Worm (Caenorhabditis elegans): ENCODE results near the gene actl-1.

Gene actl-1

ce11 chrX:6509813-6510212 lies 10.2 kb upstream of the actl-1 start:
- no peak for TF ChIP-seq mxl-3 (GFP tag; optimal IDR thresholded peaks at IDR 0.05)
- TF ChIP-seq aha-1 (tag): peak; percentile 65
- no peak for TF ChIP-seq aly-2 (tag; optimal IDR thresholded peaks at IDR 0.05)
- peak; percentile 75; the same call in 1 of the 2 replicates for TF ChIP-seq php-3 (GFP tag; IDR thresholded peaks at IDR 0.05)
- TF ChIP-seq ZK546.5 (tag; optimal IDR thresholded peaks at IDR 0.05): no peak
- 0 out of 2 replicates have a peak, but pooled peaks have one; percentile 7 for TF ChIP-seq dmd-6 (GFP tag; IDR thresholded peaks at IDR 0.05)
- no peak for TF ChIP-seq cey-2 (tag; optimal IDR thresholded peaks at IDR 0.05; ENCODE audit: borderline replicate concordance, insufficient read depth)
- peak in 1 of 2 experiments; percentile 66 for TF ChIP-seq daf-16 (GFP tag; optimal IDR thresholded peaks at IDR 0.05)
- TF ChIP-seq daf-16 (tag; optimal IDR thresholded peaks at IDR 0.05): peak; percentile 86
- no peak for TF ChIP-seq lin-39 (tag; optimal IDR thresholded peaks at IDR 0.05)
- no peak for TF ChIP-seq Y105C5A.15 (GFP tag; IDR thresholded peaks at IDR 0.05)
- TF ChIP-seq T20F7.1 (GFP tag; optimal IDR thresholded peaks at IDR 0.05): no peak
- no peak for TF ChIP-seq nhr-6 (tag; optimal IDR thresholded peaks at IDR 0.05)
- TF ChIP-seq unc-62 (GFP tag; optimal IDR thresholded peaks at IDR 0.05 in 1 of 2): peak in 1 of 2 experiments; percentile 89
- no peak for TF ChIP-seq unc-62 (tag; optimal IDR thresholded peaks at IDR 0.05)
- no peak for TF ChIP-seq nhr-10 (tag; optimal IDR thresholded peaks at IDR 0.05)
- TF ChIP-seq hlh-11 (tag; optimal IDR thresholded peaks at IDR 0.05): peak; percentile 43
- TF ChIP-seq F49E8.2 (tag; optimal IDR thresholded peaks at IDR 0.05; ENCODE audit: borderline replicate concordance): no peak
- no peak for TF ChIP-seq attf-4 (tag; optimal IDR thresholded peaks at IDR 0.05)
- no peak for TF ChIP-seq F10B5.3 (tag; optimal IDR thresholded peaks at IDR 0.05)
- peak; percentile 24 for TF ChIP-seq nhr-11 (tag; optimal IDR thresholded peaks at IDR 0.05)
- TF ChIP-seq skn-1 (tag; optimal IDR thresholded peaks at IDR 0.05): no peak
- TF ChIP-seq ztf-7 (tag; optimal IDR thresholded peaks at IDR 0.05): no peak
- TF ChIP-seq F37D6.2 (tag; optimal IDR thresholded peaks at IDR 0.05): no peak
- no peak for TF ChIP-seq ceh-62 (tag; optimal IDR thresholded peaks at IDR 0.05)
- no peak for TF ChIP-seq Y75B8A.6 (GFP tag; IDR thresholded peaks at IDR 0.05)
- TF ChIP-seq dve-1 (tag; optimal IDR thresholded peaks at IDR 0.05; ENCODE audit: insufficient read depth): peak; percentile 19
- TF ChIP-seq F26F4.8 (GFP tag; conservative IDR thresholded peaks at IDR 0.05): no peak
- peak; percentile 25 for TF ChIP-seq hlh-30 (tag; optimal IDR thresholded peaks at IDR 0.05; ENCODE audit: insufficient read depth)
- no peak for TF ChIP-seq jun-1 (tag; optimal IDR thresholded peaks at IDR 0.05)
- TF ChIP-seq mxl-2 (GFP tag; conservative IDR thresholded peaks at IDR 0.05): no peak

- TF ChIP-seq unc-62 (GFP tag; optimal IDR thresholded peaks at IDR 0.05 in 1 of 2) (peak in 1 of 2 experiments; percentile 96), unc-62 (tag; optimal IDR thresholded peaks at IDR 0.05) (no peak), ceh-20 (GFP tag; IDR thresholded peaks at IDR 0.05) (no peak)
These were observed 8.1 kb upstream of the actl-1 start for ce11 chrX:6507734-6508133.

ce11 chrX:6505662-6506061 lies 6.0 kb upstream of the actl-1 start, which contains the start of gene glr-8:
glr-8 (plus strand) TSS chrX:6505980.
- TF ChIP-seq php-3 (GFP tag; IDR thresholded peaks at IDR 0.05): no peak
- no peak for TF ChIP-seq unc-39 (tag; optimal IDR thresholded peaks at IDR 0.05)
- no peak for TF ChIP-seq snpc-1.2 (GFP tag; IDR thresholded peaks at IDR 0.05)
- no peak for TF ChIP-seq lim-7 (GFP tag; IDR thresholded peaks at IDR 0.05)
- TF ChIP-seq spr-3 (GFP tag; optimal IDR thresholded peaks at IDR 0.05): no peak
- TF ChIP-seq hif-1 (tag; optimal IDR thresholded peaks at IDR 0.05): no peak
- TF ChIP-seq zfp-2 (tag; optimal IDR thresholded peaks at IDR 0.05): no peak
- TF ChIP-seq daf-16 (GFP tag; optimal IDR thresholded peaks at IDR 0.05): no peak
- peak; percentile 19 for TF ChIP-seq daf-16 (tag; optimal IDR thresholded peaks at IDR 0.05)
- no peak for TF ChIP-seq hlh-11 (tag; optimal IDR thresholded peaks at IDR 0.05)
- TF ChIP-seq hlh-30 (tag; optimal IDR thresholded peaks at IDR 0.05; ENCODE audit: insufficient read depth): peak; percentile 55
- TF ChIP-seq dve-1 (tag; optimal IDR thresholded peaks at IDR 0.05; ENCODE audit: insufficient read depth): peak; percentile 35
- TF ChIP-seq lin-15B (tag; optimal IDR thresholded peaks at IDR 0.05): no peak
- no peak for TF ChIP-seq ztf-7 (tag; optimal IDR thresholded peaks at IDR 0.05)
- TF ChIP-seq aha-1 (tag): peak; percentile 54
- no peak for TF ChIP-seq lsy-2 (tag; optimal IDR thresholded peaks at IDR 0.05)
- peak in 1 of 2 experiments; percentile 5 for TF ChIP-seq mdl-1 (tag; optimal IDR thresholded peaks at IDR 0.05)
- TF ChIP-seq F37D6.2 (tag; optimal IDR thresholded peaks at IDR 0.05): no peak
- no peak for TF ChIP-seq tra-1 (GFP tag; IDR thresholded peaks at IDR 0.05)
- no peak for TF ChIP-seq nhr-6 (tag; optimal IDR thresholded peaks at IDR 0.05)
- no peak for TF ChIP-seq lin-13 (GFP tag; optimal IDR thresholded peaks at IDR 0.05)
- TF ChIP-seq nhr-237 (tag; optimal IDR thresholded peaks at IDR 0.05): no peak
- TF ChIP-seq ceh-62 (tag; optimal IDR thresholded peaks at IDR 0.05): no peak
- TF ChIP-seq dmd-8 (GFP tag; IDR thresholded peaks at IDR 0.05): no peak
- no peak for TF ChIP-seq mxl-2 (GFP tag; conservative IDR thresholded peaks at IDR 0.05)
- TF ChIP-seq jun-1 (tag; optimal IDR thresholded peaks at IDR 0.05): no peak
- no peak for TF ChIP-seq nhr-11 (tag; optimal IDR thresholded peaks at IDR 0.05)
- peak in 1 of 2 experiments; percentile 2 for TF ChIP-seq unc-62 (GFP tag; optimal IDR thresholded peaks at IDR 0.05 in 1 of 2)
- no peak for TF ChIP-seq unc-62 (tag; optimal IDR thresholded peaks at IDR 0.05)
- no peak for TF ChIP-seq T20F7.1 (GFP tag; optimal IDR thresholded peaks at IDR 0.05)
- no peak for TF ChIP-seq fkh-10 (GFP tag; optimal IDR thresholded peaks at IDR 0.05)
- TF ChIP-seq zip-2 (tag; optimal IDR thresholded peaks at IDR 0.05): no peak

Data from whole organism, L4 larva.